Worm (Caenorhabditis elegans) whole organism, early embryonic: ENCODE data around the gene rnh-1.2.

Experiments used
- F13C5.2 ChIP-seq: sonication (generic microtip); optimal IDR thresholded peaks from 2 replicates; lab custom pipeline; 2017; ENCODE audit warnings: mild to moderate bottlenecking, missing genetic modification characterization, inconsistent platforms, missing compliant biosample characterization
- ama-1 ChIP-seq: fragments of 150-350 bp; optimal IDR thresholded peaks from 2 replicates; lab custom pipeline; 2014
- tbx-11 ChIP-seq: fragments of 200-800 bp; sonication (Bioruptor generic); IDR thresholded peaks from 2 replicates; pipeline ENCODE4 v1.3.6; 2022; ENCODE audit warnings: missing genetic modification characterization, missing compliant biosample characterization

DNA sequence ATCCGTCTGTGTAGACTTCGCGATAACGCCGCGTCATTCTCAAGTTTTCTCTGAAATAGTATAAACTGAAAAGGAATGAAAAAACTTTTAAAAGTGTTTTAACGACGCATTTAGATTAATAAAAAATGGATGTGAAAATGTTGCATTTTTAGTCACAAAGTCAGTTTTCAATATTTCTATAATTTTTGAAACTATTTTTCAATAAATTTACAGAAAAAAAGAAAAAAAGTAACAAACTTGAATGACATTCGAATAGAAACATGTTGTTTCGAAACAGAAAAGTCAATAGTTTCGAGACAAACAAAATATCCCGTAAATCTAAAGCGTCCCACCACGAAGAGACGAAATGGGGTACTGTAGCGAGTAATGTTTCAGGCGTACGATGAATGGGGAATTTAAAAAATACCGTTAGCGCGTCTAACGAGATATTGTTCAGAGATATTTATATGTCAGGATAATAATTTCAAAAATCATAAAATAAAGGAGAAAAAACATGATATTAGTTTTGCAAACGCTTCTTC, at the start of gene rnh-1.2:
- TF ChIP-seq ama-1 (no peak), F13C5.2 (tag; lab: Kevin White, UChicago) (no peak), tbx-11 (no peak)
